Fruit fly (Drosophila melanogaster): ENCODE data around the gene Pgk.

Gene Pgk

dm6 chr2L:2752460-2753411, at the start of gene Pgk (continued):
- TF ChIP-seq Blimp-1 (GFP tag; optimal IDR thresholded peaks at IDR 0.05) (peak; percentile 48), CG7928 (GFP tag; optimal IDR thresholded peaks at IDR 0.05) (peak; percentile 15), gem (tag; optimal IDR thresholded peaks at IDR 0.05) (peak; percentile 45), Bdp1 (GFP tag; optimal IDR thresholded peaks at IDR 0.05) (peak; percentile 28), Bteb2 (GFP tag; optimal IDR thresholded peaks at IDR 0.05) (peak; percentile 39), CG12744 (GFP tag; optimal IDR thresholded peaks at IDR 0.05) (no peak), exex (tag; optimal IDR thresholded peaks at IDR 0.05) (peak; percentile 65), otp (GFP tag; IDR thresholded peaks at IDR 0.05) (no peak), MBD-R2 (GFP tag; IDR thresholded peaks at IDR 0.05) (no peak), Dfd (GFP tag; optimal IDR thresholded peaks at IDR 0.05) (no peak), MESR4 (GFP tag; optimal IDR thresholded peaks at IDR 0.05) (peak; percentile 39), CG11723 (GFP tag; optimal IDR thresholded peaks at IDR 0.05) (peak; percentile 54), CG42726 (GFP tag; IDR thresholded peaks at IDR 0.05; ENCODE audit: partially characterized antibody) (no peak), psq (GFP tag; optimal IDR thresholded peaks at IDR 0.05) (no peak), CG4424 (GFP tag; optimal IDR thresholded peaks at IDR 0.05) (peak; percentile 46), chif (GFP tag; optimal IDR thresholded peaks at IDR 0.05) (peak in 1 of 2 experiments; percentile 8), Hr51 (GFP tag; optimal IDR thresholded peaks at IDR 0.05) (peak; percentile 53 to 62), Hsf (GFP tag; optimal IDR thresholded peaks at IDR 0.05) (peak; percentile 23), Oli (tag; optimal IDR thresholded peaks at IDR 0.05) (peak; percentile 38), abd-A (tag; optimal IDR thresholded peaks at IDR 0.05) (peak; percentile 82), Trl (optimal IDR thresholded peaks at IDR 0.05) (peak; percentile 99 to 100), Trl (GFP tag; optimal IDR thresholded peaks at IDR 0.05) (peak; percentile 91), row (GFP tag; IDR thresholded peaks at IDR 0.05) (no peak), CG15073 (GFP tag; optimal IDR thresholded peaks at IDR 0.05) (no peak), hb (GFP tag; IDR thresholded peaks at IDR 0.05; ENCODE audit: partially characterized antibody) (no peak), Fer3 (tag; optimal IDR thresholded peaks at IDR 0.05) (peak; percentile 45), nom (GFP tag; optimal IDR thresholded peaks at IDR 0.05) (peak; percentile 92), CG17186 (GFP tag; optimal IDR thresholded peaks at IDR 0.05) (peak; percentile 93), dan (GFP tag; IDR thresholded peaks at IDR 0.05) (no peak), sd (tag; optimal IDR thresholded peaks at IDR 0.05) (peak; percentile 31), CG13296 (GFP tag; optimal IDR thresholded peaks at IDR 0.05) (peak; percentile 79), Spps (tag; optimal IDR thresholded peaks at IDR 0.05) (peak; percentile 25), CG31365 (tag; optimal IDR thresholded peaks at IDR 0.05) (peak; percentile 58), CG12219 (GFP tag; optimal IDR thresholded peaks at IDR 0.05) (peak; percentile 44), CG8478 (optimal IDR thresholded peaks at IDR 0.05) (no peak), sqz (GFP tag; optimal IDR thresholded peaks at IDR 0.05) (peak; percentile 75), sc (optimal IDR thresholded peaks at IDR 0.05) (no peak), sc (GFP tag; optimal IDR thresholded peaks at IDR 0.05) (peak; percentile 33), ftz-f1 (GFP tag; optimal IDR thresholded peaks at IDR 0.05) (no peak), CG6854 (GFP tag; optimal IDR thresholded peaks at IDR 0.05) (peak; percentile 80), caup (GFP tag; optimal IDR thresholded peaks at IDR 0.05; ENCODE audit: severe bottlenecking) (peak; percentile 51), emc (GFP tag; optimal IDR thresholded peaks at IDR 0.05) (no peak), CG8089 (GFP tag; optimal IDR thresholded peaks at IDR 0.05) (peak; percentile 40), CG15269 (tag; optimal IDR thresholded peaks at IDR 0.05) (peak; percentile 56), CG1603 (tag; optimal IDR thresholded peaks at IDR 0.05) (peak; percentile 60), Sox102F (GFP tag; optimal IDR thresholded peaks at IDR 0.05) (peak; percentile 49), cg (GFP tag; optimal IDR thresholded peaks at IDR 0.05) (peak; percentile 41), insv (GFP tag; optimal IDR thresholded peaks at IDR 0.05) (peak in 1 of 2 experiments; percentile 40)
